Worm (Caenorhabditis elegans) whole organism, L1 larva: ENCODE measurements around the gene cdkr-3.

ENCODE experiments used
- C04F5.9 ChIP-seq: sonication (generic microtip); optimal IDR thresholded peaks from 2 replicates; lab custom pipeline; 2016; ENCODE audit warnings: missing genetic modification characterization, missing compliant biosample characterization
- C16A3.4 ChIP-seq: fragments of 150-350 bp; optimal IDR thresholded peaks from 2 replicates; lab custom pipeline; 2014; ENCODE audit warnings: missing biosample characterization, missing genetic modification characterization
- Y116A8C.19 ChIP-seq: sonication (generic microtip); optimal IDR thresholded peaks from 2 replicates; lab custom pipeline; 2016; ENCODE audit warnings: missing compliant biosample characterization, missing genetic modification characterization, borderline replicate concordance
- alr-1 ChIP-seq: fragments of 200-800 bp; sonication (Bioruptor generic); optimal IDR thresholded peaks from 2 replicates; lab custom pipeline; 2018; ENCODE audit warnings: borderline replicate concordance, mild to moderate bottlenecking, missing genetic modification characterization, missing compliant biosample characterization
- aly-2 ChIP-seq: fragments of 150-350 bp; optimal IDR thresholded peaks from 2 replicates; lab custom pipeline; 2014; ENCODE audit warnings: missing biosample characterization, missing genetic modification characterization
- blmp-1 ChIP-seq: fragments of 150-350 bp; optimal IDR thresholded peaks from 2 replicates; lab custom pipeline; 2014; ENCODE audit warnings: missing biosample characterization, missing genetic modification characterization
- ceh-63 ChIP-seq: fragments of 200-800 bp; sonication (Bioruptor generic); optimal IDR thresholded peaks from 2 replicates; lab custom pipeline; 2018; ENCODE audit warnings: mild to moderate bottlenecking, missing genetic modification characterization, missing compliant biosample characterization
- ceh-8 ChIP-seq: fragments of 200-800 bp; sonication (Bioruptor generic); optimal IDR thresholded peaks from 2 replicates; lab custom pipeline; 2018; ENCODE audit warnings: mild to moderate bottlenecking, missing genetic modification characterization, moderate library complexity, missing compliant biosample characterization
- ceh-82 ChIP-seq, 3 experiments: fragments of 150-350 bp in 1 of 3; sonication (generic microtip) in 2 of 3; optimal IDR thresholded peaks; 2 replicates each; lab custom pipeline; 2014 to 2017; ENCODE audit warnings: missing biosample characterization in 3 of 3, missing genetic modification characterization in 3 of 3
- ceh-90 ChIP-seq: sonication (generic microtip); optimal IDR thresholded peaks from 2 replicates; lab custom pipeline; 2016; ENCODE audit warnings: missing genetic modification characterization, missing compliant biosample characterization
- ces-1 ChIP-seq: fragments of 150-350 bp; optimal IDR thresholded peaks from 2 replicates; lab custom pipeline; 2014; ENCODE audit warnings: missing biosample characterization, missing genetic modification reagents, missing genetic modification characterization
- dpl-1 ChIP-seq, 3 experiments: fragments of 150-350 bp in 2 of 3; sonication (generic microtip) in 1 of 3; optimal IDR thresholded peaks; 2 replicates each; lab custom pipeline; 2014 to 2017; ENCODE audit warnings: missing biosample characterization in 3 of 3, missing genetic modification characterization in 3 of 3, missing genetic modification reagents in 3 of 3
- dsc-1 ChIP-seq: sonication (generic microtip); optimal IDR thresholded peaks from 2 replicates; lab custom pipeline; 2016; ENCODE audit warnings: mild to moderate bottlenecking, missing genetic modification characterization, missing compliant biosample characterization
- efl-3 ChIP-seq: fragments of 200-800 bp; sonication (Bioruptor generic); optimal IDR thresholded peaks from 2 replicates; lab custom pipeline; 2018; ENCODE audit warnings: mild to moderate bottlenecking, missing genetic modification characterization, missing compliant biosample characterization
- egl-13 ChIP-seq: sonication (generic microtip); optimal IDR thresholded peaks from 2 replicates; lab custom pipeline; 2016; ENCODE audit warnings: missing genotype, missing genetic modification reagents, missing genetic modification characterization, missing compliant biosample characterization
- egl-27 ChIP-seq, 2 experiments: fragments of 150-350 bp in 1 of 2; sonication (generic microtip); optimal IDR thresholded peaks; 3 replicates each; lab custom pipeline; 2017 to 2018; ENCODE audit warnings: missing biosample characterization in 2 of 2, missing genetic modification characterization in 2 of 2, missing genetic modification reagents in 2 of 2
- elt-2 ChIP-seq: sonication (generic microtip); optimal IDR thresholded peaks from 2 replicates; lab custom pipeline; 2016; ENCODE audit warnings: missing genetic modification characterization, mild to moderate bottlenecking, inconsistent platforms, missing compliant biosample characterization, missing genetic modification reagents
- fkh-4 ChIP-seq: sonication (generic microtip); optimal IDR thresholded peaks from 2 replicates; lab custom pipeline; 2016; ENCODE audit warnings: missing compliant biosample characterization, missing genetic modification characterization, borderline replicate concordance
- fkh-8 ChIP-seq: sonication (generic microtip); optimal IDR thresholded peaks from 2 replicates; lab custom pipeline; 2016; ENCODE audit warnings: mild to moderate bottlenecking, missing genetic modification characterization, missing compliant biosample characterization
- hlh-17 ChIP-seq: fragments of 200-800 bp; sonication (Bioruptor generic); optimal IDR thresholded peaks from 2 replicates; lab custom pipeline; 2018; ENCODE audit warnings: missing genetic modification characterization, mild to moderate bottlenecking, missing compliant biosample characterization, moderate library complexity, borderline replicate concordance
- hlh-4 ChIP-seq: sonication (generic microtip); optimal IDR thresholded peaks from 2 replicates; lab custom pipeline; 2016; ENCODE audit warnings: mild to moderate bottlenecking, missing genetic modification characterization, missing compliant biosample characterization
- irx-1 ChIP-seq: sonication (generic microtip); optimal IDR thresholded peaks from 2 replicates; lab custom pipeline; 2016; ENCODE audit warnings: missing genetic modification characterization, missing compliant biosample characterization
- isw-1 ChIP-seq: fragments of 200-800 bp; sonication (Bioruptor generic); IDR thresholded peaks from 2 replicates; pipeline ENCODE4 v1.3.6; 2022; ENCODE audit warnings: missing genetic modification characterization, missing compliant biosample characterization
- jun-1 ChIP-seq: fragments of 150-350 bp; optimal IDR thresholded peaks from 2 replicates; lab custom pipeline; 2014; ENCODE audit warnings: missing biosample characterization, missing genetic modification reagents, missing genetic modification characterization
- lin-14 ChIP-seq: fragments of 200-800 bp; sonication (Bioruptor generic); optimal IDR thresholded peaks from 2 replicates; lab custom pipeline; 2018; ENCODE audit warnings: mild to moderate bottlenecking, missing genetic modification characterization, moderate library complexity, missing compliant biosample characterization
- lin-15B ChIP-seq: fragments of 150-350 bp; sonication (generic microtip); optimal IDR thresholded peaks from 3 replicates; lab custom pipeline; 2014; ENCODE audit warnings: missing biosample characterization, missing genetic modification characterization
- lin-39 ChIP-seq: fragments of 150-350 bp; optimal IDR thresholded peaks from 2 replicates; lab custom pipeline; 2014; ENCODE audit warnings: missing biosample characterization, missing genetic modification reagents, missing genetic modification characterization
- lsy-2 ChIP-seq, 2 experiments: fragments of 150-350 bp; optimal IDR thresholded peaks; 2 replicates each; lab custom pipeline; 2014; ENCODE audit warnings: missing biosample characterization in 2 of 2, missing genetic modification characterization in 2 of 2
- mab-9 ChIP-seq: fragments of 200-800 bp; sonication (Bioruptor generic); IDR thresholded peaks from 2 replicates; pipeline ENCODE4 v1.3.6; 2022; ENCODE audit warnings: missing genetic modification reagents, missing genetic modification characterization, missing compliant biosample characterization
- mef-2 ChIP-seq: fragments of 150-350 bp; optimal IDR thresholded peaks from 2 replicates; lab custom pipeline; 2014; ENCODE audit warnings: missing biosample characterization, missing genetic modification characterization
- nhr-19 ChIP-seq: fragments of 200-800 bp; sonication (Bioruptor generic); conservative IDR thresholded peaks from 2 replicates; pipeline ENCODE4 v1.3.6; 2022; ENCODE audit warnings: missing genetic modification characterization, missing compliant biosample characterization
- nhr-20 ChIP-seq: sonication (generic microtip); optimal IDR thresholded peaks from 2 replicates; lab custom pipeline; 2016; ENCODE audit warnings: mild to moderate bottlenecking, missing genetic modification characterization, missing compliant biosample characterization
- nhr-71 ChIP-seq: sonication (generic microtip); optimal IDR thresholded peaks from 2 replicates; lab custom pipeline; 2016; ENCODE audit warnings: mild to moderate bottlenecking, missing genetic modification characterization, moderate library complexity, missing compliant biosample characterization
- nhr-85 ChIP-seq: sonication (generic microtip); peaks from one replicate; lab custom pipeline; 2016; ENCODE audit warnings: missing genetic modification characterization, inconsistent platforms, missing compliant biosample characterization
- nhr-90 ChIP-seq: sonication (generic microtip); optimal IDR thresholded peaks from 2 replicates; lab custom pipeline; 2016; ENCODE audit warnings: mild to moderate bottlenecking, missing genetic modification characterization, missing compliant biosample characterization; ENCODE audit not compliant: poor library complexity
- pax-3 ChIP-seq: fragments of 200-800 bp; sonication (Bioruptor generic); optimal IDR thresholded peaks from 2 replicates; lab custom pipeline; 2018; ENCODE audit warnings: mild to moderate bottlenecking, missing genetic modification characterization, moderate library complexity, missing compliant biosample characterization
- pqm-1 ChIP-seq: sonication (generic microtip); optimal IDR thresholded peaks from 3 replicates; lab custom pipeline; 2017; ENCODE audit warnings: missing biosample characterization, missing genetic modification characterization
- rnt-1 ChIP-seq: sonication (generic microtip); optimal IDR thresholded peaks from 2 replicates; lab custom pipeline; 2016; ENCODE audit warnings: mild to moderate bottlenecking, missing genetic modification characterization, moderate library complexity, missing compliant biosample characterization
- skn-1 ChIP-seq: fragments of 150-350 bp; optimal IDR thresholded peaks from 2 replicates; lab custom pipeline; 2014; ENCODE audit warnings: missing biosample characterization, missing genetic modification characterization
- snpc-4 ChIP-seq: fragments of 150-350 bp; optimal IDR thresholded peaks from 2 replicates; lab custom pipeline; 2014; ENCODE audit warnings: missing biosample characterization, missing genetic modification characterization
- snu-23 ChIP-seq: sonication (generic microtip); optimal IDR thresholded peaks from 2 replicates; lab custom pipeline; 2016; ENCODE audit warnings: missing genetic modification characterization, missing compliant biosample characterization
- sup-37 ChIP-seq: fragments of 200-800 bp; sonication (Bioruptor generic); optimal IDR thresholded peaks from 2 replicates; lab custom pipeline; 2018; ENCODE audit warnings: mild to moderate bottlenecking, missing genetic modification characterization, missing compliant biosample characterization
- swsn-7 ChIP-seq: sonication (generic microtip); optimal IDR thresholded peaks from 2 replicates; lab custom pipeline; 2016; ENCODE audit warnings: missing genetic modification characterization, missing compliant biosample characterization
- tbx-2 ChIP-seq: sonication (generic microtip); optimal IDR thresholded peaks from 2 replicates; lab custom pipeline; 2016; ENCODE audit warnings: missing genetic modification characterization, missing compliant biosample characterization
- unc-30 ChIP-seq: sonication (generic microtip); optimal IDR thresholded peaks from 2 replicates; lab custom pipeline; 2017; ENCODE audit warnings: missing biosample characterization, missing genetic modification characterization
- unc-62 ChIP-seq: fragments of 150-350 bp; optimal IDR thresholded peaks from 2 replicates; lab custom pipeline; 2014; ENCODE audit warnings: missing biosample characterization, missing genetic modification reagents, missing genetic modification characterization
- unc-86 ChIP-seq: sonication (generic microtip); optimal IDR thresholded peaks from 2 replicates; lab custom pipeline; 2016; ENCODE audit warnings: missing genetic modification characterization, missing compliant biosample characterization
- unc-98 ChIP-seq: fragments of 200-800 bp; sonication (Bioruptor generic); IDR thresholded peaks from 2 replicates; pipeline ENCODE4 v1.3.6; 2022; ENCODE audit warnings: missing genetic modification characterization, missing compliant biosample characterization
- zip-4 ChIP-seq: fragments of 200-800 bp; sonication (Bioruptor generic); optimal IDR thresholded peaks from 2 replicates; lab custom pipeline; 2018; ENCODE audit warnings: mild to moderate bottlenecking, missing genetic modification characterization, moderate library complexity, missing compliant biosample characterization
- ztf-11 ChIP-seq, 2 experiments: sonication (generic microtip); optimal IDR thresholded peaks; 2 replicates each; lab custom pipeline; 2016 to 2017; ENCODE audit warnings: missing genetic modification characterization in 2 of 2, missing biosample characterization in 1 of 2, missing compliant biosample characterization in 1 of 2
- ztf-4 ChIP-seq: fragments of 150-350 bp; optimal IDR thresholded peaks from 2 replicates; lab custom pipeline; 2014; ENCODE audit warnings: missing biosample characterization, missing genetic modification characterization

The cdkr-3 gene

ce11 chrV:20249438-20250120 lies 20.3 kb upstream of the cdkr-3 start, which contains the start of gene swsn-1 (continued):
- TF ChIP-seq sup-37 (GFP tag; lab: Kevin White, UChicago) (no peak), mab-9 (no peak), C16A3.4 (tag; lab: Kevin White, UChicago) (no peak), unc-30 (no peak), fkh-8 (tag; lab: Kevin White, UChicago) (peak; percentile 9), hlh-17 (no peak), ceh-82 (tag; optimal IDR thresholded peaks at IDR 0.05; lab: Kevin White, UChicago) (peak; percentile 30 to 68 (median 41)), C04F5.9 (tag; lab: Kevin White, UChicago) (no peak), unc-62 (GFP tag; lab: Kevin White, UChicago) (no peak), ceh-8 (GFP tag; lab: Kevin White, UChicago) (no peak), dsc-1 (tag; lab: Kevin White, UChicago) (peak; percentile 29), jun-1 (tag; lab: Kevin White, UChicago) (peak; percentile 35), rnt-1 (tag; lab: Kevin White, UChicago) (no peak), isw-1 (peak; percentile 57), ceh-63 (no peak), mef-2 (tag; lab: Kevin White, UChicago) (no peak), fkh-4 (tag; lab: Kevin White, UChicago) (no peak), nhr-90 (tag; lab: Kevin White, UChicago) (peak; percentile 37), ztf-11 (tag; optimal IDR thresholded peaks at IDR 0.05; lab: Kevin White, UChicago) (peak in 1 of 2 experiments; percentile 33), aly-2 (tag; lab: Kevin White, UChicago) (no peak), ztf-4 (no peak), dpl-1 (GFP tag; optimal IDR thresholded peaks at IDR 0.05; lab: Kevin White, UChicago) (peak in 2 of 3 experiments; percentile 35 to 47), ces-1 (GFP tag; lab: Kevin White, UChicago) (no peak), nhr-20 (tag; lab: Kevin White, UChicago) (peak; percentile 44), nhr-71 (tag; lab: Kevin White, UChicago) (peak; percentile 74), skn-1 (tag; lab: Kevin White, UChicago) (peak; percentile 42), tbx-2 (peak; percentile 61), ceh-90 (tag; lab: Kevin White, UChicago) (no peak), efl-3 (no peak), snu-23 (GFP tag; lab: Kevin White, UChicago) (peak; percentile 62), hlh-4 (tag; lab: Kevin White, UChicago) (no peak), zip-4 (GFP tag; lab: Kevin White, UChicago) (no peak), egl-13 (no peak), unc-98 (no peak), swsn-7 (tag; lab: Kevin White, UChicago) (peak; percentile 65), unc-86 (tag; lab: Kevin White, UChicago) (peak; percentile 3), nhr-19 (GFP tag; lab: Robert Waterston, UW) (peak; percentile 44), egl-27 (tag; optimal IDR thresholded peaks at IDR 0.05; lab: Kevin White, UChicago) (no peak), alr-1 (tag; lab: Kevin White, UChicago) (no peak), nhr-85 (tag; lab: Kevin White, UChicago) (no peak), pax-3 (tag; lab: Kevin White, UChicago) (no peak), blmp-1 (tag; lab: Kevin White, UChicago) (no peak), lin-39 (tag; lab: Kevin White, UChicago) (no peak), irx-1 (tag; lab: Kevin White, UChicago) (peak; percentile 27), lin-14 (GFP tag; lab: Kevin White, UChicago) (peak; percentile 82), Y116A8C.19 (no peak), lin-15B (tag; lab: Kevin White, UChicago) (no peak), lsy-2 (tag; optimal IDR thresholded peaks at IDR 0.05; lab: Kevin White, UChicago) (peak; percentile 32 to 38), snpc-4 (tag; lab: Kevin White, UChicago) (no peak), elt-2 (tag; lab: Kevin White, UChicago) (no peak), pqm-1 (tag; lab: Kevin White, UChicago) (no peak)
